Fruit fly (Drosophila melanogaster) whole organism, embryonic: Measurements from ENCODE around the gene CG8142.

Experiments used
- ATbp ChIP-seq: fragments of 200-800 bp; sonication (Bioruptor generic); optimal IDR thresholded peaks from 2 replicates; lab custom pipeline; 2017; ENCODE audit warnings: missing biosample characterization, mild to moderate bottlenecking, missing genetic modification characterization, missing genetic modification reagents
- Abd-B ChIP-seq: fragments of 200-800 bp; sonication (Bioruptor generic); optimal IDR thresholded peaks from 2 replicates; lab custom pipeline; 2018; ENCODE audit warnings: missing biosample characterization, mild to moderate bottlenecking, missing genetic modification characterization, moderate library complexity
- B-H1 ChIP-seq: fragments of 200-800 bp; sonication (Bioruptor generic); IDR thresholded peaks from 3 replicates; pipeline ENCODE4 v1.3.6; 2022; ENCODE audit warnings: missing biosample characterization, missing genetic modification characterization
- Bgb ChIP-seq: fragments of 200-800 bp; sonication (Bioruptor generic); IDR thresholded peaks from 2 replicates; pipeline ENCODE4 v1.3.6; 2022; ENCODE audit warnings: missing biosample characterization, missing genetic modification characterization; ENCODE audit not compliant: partially characterized antibody
- BtbVII ChIP-seq: fragments of 200-800 bp; sonication (Bioruptor generic); optimal IDR thresholded peaks from 3 replicates; lab custom pipeline; 2017; ENCODE audit warnings: missing biosample characterization, mild to moderate bottlenecking, missing genetic modification characterization
- CG10274 ChIP-seq: fragments of 200-800 bp; sonication (Bioruptor generic); optimal IDR thresholded peaks from 3 replicates; lab custom pipeline; 2017; ENCODE audit warnings: missing biosample characterization, mild to moderate bottlenecking, missing genetic modification characterization
- CG10654 ChIP-seq: fragments of 200-800 bp; sonication (Bioruptor generic); optimal IDR thresholded peaks from 2 replicates; lab custom pipeline; 2016; ENCODE audit warnings: missing biosample characterization, missing genetic modification characterization
- CG11723 ChIP-seq: fragments of 200-800 bp; sonication (Bioruptor generic); optimal IDR thresholded peaks from 2 replicates; lab custom pipeline; 2017; ENCODE audit warnings: missing biosample characterization, mild to moderate bottlenecking, missing genetic modification characterization
- CG13296 ChIP-seq: fragments of 200-800 bp; sonication (Bioruptor generic); optimal IDR thresholded peaks from 3 replicates; lab custom pipeline; 2018; ENCODE audit warnings: missing biosample characterization, mild to moderate bottlenecking, missing genetic modification characterization
- CG14050 ChIP-seq: fragments of 200-800 bp; sonication (Bioruptor generic); IDR thresholded peaks from 3 replicates; pipeline ENCODE4 v1.3.6; 2022; ENCODE audit warnings: missing biosample characterization, missing genetic modification characterization
- CG15269 ChIP-seq: fragments of 200-800 bp; sonication (Bioruptor generic); optimal IDR thresholded peaks from 2 replicates; lab custom pipeline; 2018; ENCODE audit warnings: missing biosample characterization, mild to moderate bottlenecking, missing genetic modification characterization, moderate library complexity
- CG17359 ChIP-seq: fragments of 200-800 bp; sonication (Bioruptor generic); optimal IDR thresholded peaks from 3 replicates; lab custom pipeline; 2018; ENCODE audit warnings: missing biosample characterization, mild to moderate bottlenecking, missing genetic modification characterization, moderate library complexity
- CG3065 ChIP-seq: fragments of 200-800 bp; sonication (Bioruptor generic); optimal IDR thresholded peaks from 2 replicates; lab custom pipeline; 2016; ENCODE audit warnings: missing biosample characterization, missing genetic modification characterization
- CG3163 ChIP-seq: fragments of 200-800 bp; sonication (Bioruptor generic); optimal IDR thresholded peaks from 3 replicates; lab custom pipeline; 2016; ENCODE audit warnings: missing biosample characterization, missing genetic modification characterization
- CG3407 ChIP-seq: fragments of 200-800 bp; sonication (Bioruptor generic); optimal IDR thresholded peaks from 2 replicates; lab custom pipeline; 2018; ENCODE audit warnings: missing biosample characterization, mild to moderate bottlenecking, missing genetic modification characterization
- CG4617 ChIP-seq: fragments of 200-800 bp; sonication (Bioruptor generic); optimal IDR thresholded peaks from 3 replicates; lab custom pipeline; 2016; ENCODE audit warnings: missing biosample characterization, missing genetic modification characterization, borderline replicate concordance
- CG4730 ChIP-seq: fragments of 200-800 bp; sonication (Bioruptor generic); IDR thresholded peaks from 2 replicates; pipeline ENCODE4 v1.3.6; 2022; ENCODE audit warnings: missing biosample characterization, missing genetic modification characterization
- CG7786 ChIP-seq: fragments of 200-800 bp; sonication (Bioruptor generic); optimal IDR thresholded peaks from 2 replicates; lab custom pipeline; 2016; ENCODE audit warnings: missing biosample characterization, missing genetic modification characterization
- CG9932 ChIP-seq: fragments of 200-800 bp; sonication (Bioruptor generic); IDR thresholded peaks from 2 replicates; pipeline ENCODE4 v1.3.6; 2022; ENCODE audit warnings: missing biosample characterization, missing genetic modification characterization
- CHES-1-like ChIP-seq: fragments of 200-800 bp; sonication (Bioruptor generic); optimal IDR thresholded peaks from 2 replicates; lab custom pipeline; 2016; ENCODE audit warnings: missing biosample characterization, missing genetic modification characterization
- Ets97D ChIP-seq: fragments of 200-800 bp; sonication (Bioruptor generic); optimal IDR thresholded peaks from 3 replicates; lab custom pipeline; 2016; ENCODE audit warnings: missing biosample characterization, missing genetic modification characterization
- Gsc ChIP-seq: fragments of 200-800 bp; sonication (Bioruptor generic); IDR thresholded peaks from 2 replicates; pipeline ENCODE4 v1.3.6; 2022; ENCODE audit warnings: missing biosample characterization, missing genetic modification characterization
- HLH54F ChIP-seq: fragments of 200-800 bp; sonication (Bioruptor generic); optimal IDR thresholded peaks from 3 replicates; lab custom pipeline; 2016; ENCODE audit warnings: missing biosample characterization, missing genetic modification characterization
- Hmr ChIP-seq: fragments of 200-800 bp; sonication (Bioruptor generic); optimal IDR thresholded peaks from 3 replicates; lab custom pipeline; 2017; ENCODE audit warnings: mild to moderate bottlenecking, missing biosample characterization, missing genetic modification reagents, missing genetic modification characterization
- Hr78 ChIP-seq, 2 experiments: fragments of 200-800 bp in 1 of 2; fragments of >200 bp in 1 of 2; sonication (Bioruptor generic) in 1 of 2; optimal IDR thresholded peaks; 2 replicates each; lab custom pipeline; 2017 to 2019; ENCODE audit warnings: missing biosample characterization in 2 of 2, missing genetic modification characterization in 2 of 2, mild to moderate bottlenecking in 1 of 2, moderate library complexity in 1 of 2
- Hsf ChIP-seq: fragments of 200-800 bp; sonication (Bioruptor generic); optimal IDR thresholded peaks from 3 replicates; lab custom pipeline; 2016; ENCODE audit warnings: missing biosample characterization, missing genetic modification characterization
- Kr ChIP-seq: fragments of 200-800 bp; sonication (Bioruptor generic); optimal IDR thresholded peaks from 2 replicates; lab custom pipeline; 2017; ENCODE audit warnings: missing biosample characterization, mild to moderate bottlenecking, missing genetic modification characterization
- MTF-1 ChIP-seq: fragments of 200-800 bp; sonication (Bioruptor generic); optimal IDR thresholded peaks from 2 replicates; lab custom pipeline; 2018; ENCODE audit warnings: missing biosample characterization, mild to moderate bottlenecking, missing genetic modification characterization, borderline replicate concordance
- Usf ChIP-seq: fragments of 200-800 bp; sonication (Bioruptor generic); optimal IDR thresholded peaks from 2 replicates; lab custom pipeline; 2017; ENCODE audit warnings: missing genotype, missing biosample characterization, missing genetic modification characterization
- Xbp1 ChIP-seq: fragments of 200-800 bp; sonication (Bioruptor generic); optimal IDR thresholded peaks from 3 replicates; lab custom pipeline; 2016; ENCODE audit warnings: missing biosample characterization, mild to moderate bottlenecking, missing genetic modification characterization
- YL-1 ChIP-seq: fragments of 200-800 bp; sonication (Bioruptor generic); optimal IDR thresholded peaks from 3 replicates; lab custom pipeline; 2017; ENCODE audit warnings: missing biosample characterization, mild to moderate bottlenecking, missing genetic modification characterization
- bcd ChIP-seq: fragments of 200-800 bp; sonication (Bioruptor generic); optimal IDR thresholded peaks from 2 replicates; lab custom pipeline; 2017; ENCODE audit warnings: missing biosample characterization, mild to moderate bottlenecking, missing genetic modification characterization
- bowl ChIP-seq: fragments of 200-800 bp; sonication (Bioruptor generic); IDR thresholded peaks from 2 replicates; pipeline ENCODE4 v1.3.6; 2022; ENCODE audit warnings: missing biosample characterization, missing genetic modification characterization
- cas ChIP-seq: fragments of 200-800 bp; sonication (Bioruptor generic); IDR thresholded peaks from 2 replicates; pipeline ENCODE4 v1.3.6; 2022; ENCODE audit warnings: missing biosample characterization, missing genetic modification characterization
- crol ChIP-seq: fragments of 200-800 bp; sonication (Bioruptor generic); IDR thresholded peaks from 2 replicates; pipeline ENCODE4 v1.3.6; 2022; ENCODE audit warnings: missing biosample characterization, missing genetic modification characterization
- ewg ChIP-seq: fragments of 200-800 bp; sonication (Bioruptor generic); optimal IDR thresholded peaks from 3 replicates; lab custom pipeline; 2017; ENCODE audit warnings: mild to moderate bottlenecking, missing biosample characterization, missing genetic modification reagents, missing genetic modification characterization
- gem ChIP-seq: fragments of 200-800 bp; sonication (Bioruptor generic); optimal IDR thresholded peaks from 2 replicates; lab custom pipeline; 2019; ENCODE audit warnings: missing biosample characterization, mild to moderate bottlenecking, missing genetic modification characterization, moderate library complexity
- gsb ChIP-seq: fragments of 200-800 bp; sonication (Bioruptor generic); IDR thresholded peaks from 2 replicates; pipeline ENCODE4 v1.3.6; 2022; ENCODE audit warnings: missing biosample characterization, missing genetic modification characterization
- hb ChIP-seq: fragments of 200-800 bp; sonication (Bioruptor generic); IDR thresholded peaks from 3 replicates; pipeline ENCODE4 v1.3.6; 2022; ENCODE audit warnings: missing biosample characterization, missing genetic modification characterization; ENCODE audit not compliant: partially characterized antibody
- her ChIP-seq: fragments of 200-800 bp; sonication (Bioruptor generic); optimal IDR thresholded peaks from 2 replicates; lab custom pipeline; 2016; ENCODE audit warnings: missing biosample characterization, missing genetic modification characterization
- lov ChIP-seq, 2 experiments: fragments of 200-800 bp in 1 of 2; fragments of >200 bp in 1 of 2; sonication (Bioruptor generic) in 1 of 2; IDR thresholded peaks in 1 of 2; optimal IDR thresholded peaks in 1 of 2; 2 replicates in 1 of 2; 3 replicates in 1 of 2; pipeline versions ENCODE4 v1.3.6 to Lab custom; 2017 to 2022; ENCODE audit warnings: missing biosample characterization in 1 of 2, missing genetic modification characterization in 1 of 2
- nmo ChIP-seq: fragments of 200-800 bp; sonication (Bioruptor generic); optimal IDR thresholded peaks from 2 replicates; lab custom pipeline; 2018; ENCODE audit warnings: missing biosample characterization, mild to moderate bottlenecking, missing genetic modification characterization, moderate library complexity
- org-1 ChIP-seq: fragments of 200-800 bp; sonication (Bioruptor generic); optimal IDR thresholded peaks from 2 replicates; lab custom pipeline; 2017; ENCODE audit warnings: missing biosample characterization, missing genetic modification characterization
- scrt ChIP-seq: fragments of 200-800 bp; sonication (Bioruptor generic); optimal IDR thresholded peaks from 2 replicates; lab custom pipeline; 2018; ENCODE audit warnings: missing biosample characterization, mild to moderate bottlenecking, missing genetic modification characterization, moderate library complexity
- sima ChIP-seq: fragments of 200-800 bp; sonication (Bioruptor generic); optimal IDR thresholded peaks from 2 replicates; lab custom pipeline; 2016; ENCODE audit warnings: missing biosample characterization, missing genetic modification characterization
- sqz ChIP-seq: fragments of 200-800 bp; sonication (Bioruptor generic); optimal IDR thresholded peaks from 3 replicates; lab custom pipeline; 2018; ENCODE audit warnings: missing biosample characterization, mild to moderate bottlenecking, missing genetic modification characterization
- tna ChIP-seq: fragments of 200-800 bp; sonication (Bioruptor generic); IDR thresholded peaks from 2 replicates; pipeline ENCODE4 v1.3.6; 2022; ENCODE audit warnings: missing biosample characterization, missing genetic modification characterization; ENCODE audit not compliant: partially characterized antibody
- trem ChIP-seq: fragments of 200-800 bp; optimal IDR thresholded peaks from 3 replicates; lab custom pipeline; 2019; ENCODE audit warnings: missing biosample characterization, mild to moderate bottlenecking, missing genetic modification characterization, moderate library complexity
- vnd ChIP-seq: fragments of 200-800 bp; sonication (Bioruptor generic); IDR thresholded peaks from 3 replicates; pipeline ENCODE4 v1.3.6; 2022; ENCODE audit warnings: missing biosample characterization, missing genetic modification characterization; ENCODE audit not compliant: partially characterized antibody
- yki ChIP-seq: fragments of >200 bp; optimal IDR thresholded peaks from 3 replicates; lab custom pipeline; 2018

CG8142 gene

dm6 chrX:17844623-17845022 is at the start of gene CG8142, which contains the start of gene Ucp4A (continued):
- TF ChIP-seq tna, result no peak
- TF ChIP-seq CG3065 (GFP tag; lab: Kevin White, UChicago), result peak; percentile 81
- peak; percentile 93 for TF ChIP-seq bcd (GFP tag; lab: Kevin White, UChicago)
- TF ChIP-seq CG13296, result peak; percentile 91
- no peak for TF ChIP-seq her (GFP tag; lab: Kevin White, UChicago)
- TF ChIP-seq CG10274 (GFP tag; lab: Kevin White, UChicago), result peak; percentile 60
- peak; percentile 90 for TF ChIP-seq sqz (GFP tag; lab: Kevin White, UChicago)
- peak; percentile 86 for TF ChIP-seq Hmr (GFP tag; lab: Kevin White, UChicago)
- peak; percentile 41 for TF ChIP-seq YL-1 (GFP tag; lab: Kevin White, UChicago)
- TF ChIP-seq CG7786 (GFP tag; lab: Kevin White, UChicago), result peak; percentile 46
- peak; percentile 91 for TF ChIP-seq CG15269
- peak in 1 of 2 experiments; percentile 99 for TF ChIP-seq Hr78 (GFP tag; optimal IDR thresholded peaks at IDR 0.05; lab: Kevin White, UChicago)
- TF ChIP-seq Gsc (GFP tag; lab: Robert Waterston, UW), result peak; percentile 88
- TF ChIP-seq CG14050 (GFP tag; lab: Robert Waterston, UW), result peak; percentile 92
- TF ChIP-seq Bgb (GFP tag; lab: Robert Waterston, UW), result peak; percentile 21; the same call in 1 of the 2 replicates
- TF ChIP-seq CG3163 (GFP tag; lab: Kevin White, UChicago), result no peak
- TF ChIP-seq Ets97D (GFP tag; lab: Kevin White, UChicago), result peak; percentile 63
- peak; percentile 75 for TF ChIP-seq CG3407 (GFP tag; lab: Kevin White, UChicago)
- peak; percentile 66 for TF ChIP-seq CG11723 (GFP tag; lab: Kevin White, UChicago)
- peak; percentile 82 for TF ChIP-seq scrt (GFP tag; lab: Kevin White, UChicago)
- TF ChIP-seq Usf (GFP tag; lab: Kevin White, UChicago), result peak; percentile 83
- TF ChIP-seq nmo (GFP tag; lab: Kevin White, UChicago), result peak; percentile 93
- TF ChIP-seq bowl (GFP tag; lab: Robert Waterston, UW), result peak; percentile 82
- peak; percentile 96 for TF ChIP-seq CG4730 (GFP tag; lab: Robert Waterston, UW)
- TF ChIP-seq yki (lab: Kevin White, UChicago), result no peak
- TF ChIP-seq ewg (GFP tag; lab: Kevin White, UChicago), result peak; percentile 72
- TF ChIP-seq gsb (GFP tag; lab: Robert Waterston, UW), result peak; percentile 88
- peak; percentile 88 for TF ChIP-seq cas (GFP tag; lab: Robert Waterston, UW)
- peak; percentile 73 for TF ChIP-seq MTF-1 (GFP tag; lab: Kevin White, UChicago)
- TF ChIP-seq B-H1 (GFP tag; lab: Robert Waterston, UW), result peak; percentile 94
- TF ChIP-seq org-1 (GFP tag; lab: Kevin White, UChicago), result peak; percentile 70
- peak; percentile 93 for TF ChIP-seq CG17359
- peak; percentile 96 for TF ChIP-seq CG9932 (GFP tag; lab: Robert Waterston, UW)
- TF ChIP-seq Abd-B (GFP tag; lab: Kevin White, UChicago), result peak; percentile 95
- peak; percentile 54 for TF ChIP-seq HLH54F (GFP tag; lab: Kevin White, UChicago)
- peak; percentile 94 for TF ChIP-seq Xbp1 (GFP tag; lab: Kevin White, UChicago)
- peak; percentile 92 for TF ChIP-seq trem
- peak; percentile 59 for TF ChIP-seq crol
- no peak for TF ChIP-seq Kr
- no peak for TF ChIP-seq sima (GFP tag; lab: Kevin White, UChicago)
- TF ChIP-seq ATbp (GFP tag; lab: Kevin White, UChicago), result peak; percentile 70
- peak; percentile 96 for TF ChIP-seq gem (tag; lab: Kevin White, UChicago)
- TF ChIP-seq CHES-1-like (GFP tag; lab: Kevin White, UChicago), result no peak
- no peak for TF ChIP-seq vnd (GFP tag; lab: Robert Waterston, UW)
- no peak for TF ChIP-seq lov (optimal IDR thresholded peaks at IDR 0.05; lab: Kevin White, UChicago)
- TF ChIP-seq lov (GFP tag; IDR thresholded peaks at IDR 0.05; lab: Robert Waterston, UW), result peak; percentile 78; the same call in 1 of the 3 replicates
- TF ChIP-seq CG4617 (GFP tag; lab: Kevin White, UChicago), result peak; percentile 87
- TF ChIP-seq CG10654 (GFP tag; lab: Kevin White, UChicago), result peak; percentile 91
- TF ChIP-seq hb (GFP tag; lab: Robert Waterston, UW), result no peak
- TF ChIP-seq Hsf (GFP tag; lab: Kevin White, UChicago), result peak; percentile 83
- peak; percentile 86 for TF ChIP-seq BtbVII (GFP tag; lab: Kevin White, UChicago)
